Worm (Caenorhabditis elegans) whole organism, mixed stage, embryonic: Measurements from ENCODE around the gene tbck-1.

Experiments
- elt-1 ChIP-seq: sonication (generic microtip); optimal IDR thresholded peaks from 2 replicates; lab custom pipeline; 2017; ENCODE audit warnings: missing genetic modification characterization, mild to moderate bottlenecking, missing compliant biosample characterization, antibody characterized with exemption, moderate library complexity, borderline replicate concordance; ENCODE audit not compliant: insufficient read depth
- nhr-12 ChIP-seq: fragments of 150-350 bp; optimal IDR thresholded peaks from 2 replicates; lab custom pipeline; 2014; ENCODE audit warnings: missing biosample characterization, missing genetic modification characterization
- nhr-237 ChIP-seq: fragments of 150-350 bp; optimal IDR thresholded peaks from 2 replicates; lab custom pipeline; 2014; ENCODE audit warnings: missing biosample characterization, missing genetic modification characterization

- TF ChIP-seq elt-1 (tag; lab: Kevin White, UChicago) (no peak), nhr-12 (tag; lab: Kevin White, UChicago) (no peak), nhr-237 (no peak)
These were observed 31.3 kb upstream of the tbck-1 start, which contains the start of gene C33F10.14 for ce11 chrII:4797071-4797470.
